Worm (Caenorhabditis elegans) whole organism, L2 larva: ENCODE measurements around the gene nrx-1.

Source experiments
- C34F6.9 ChIP-seq: fragments of 150-350 bp; optimal IDR thresholded peaks from 2 replicates; lab custom pipeline; 2014; ENCODE audit warnings: missing biosample characterization, missing genetic modification characterization
- F13H6.1 ChIP-seq: sonication (generic microtip); optimal IDR thresholded peaks from 2 replicates; lab custom pipeline; 2016; ENCODE audit warnings: missing genetic modification characterization, missing compliant biosample characterization
- R02D3.7 ChIP-seq: fragments of 150-350 bp; optimal IDR thresholded peaks from 2 replicates; lab custom pipeline; 2014; ENCODE audit warnings: missing biosample characterization, missing genetic modification characterization
- Y55F3AM.14 ChIP-seq: fragments of 200-800 bp; sonication (Bioruptor generic); optimal IDR thresholded peaks from 2 replicates; lab custom pipeline; 2018; ENCODE audit warnings: mild to moderate bottlenecking, missing genetic modification characterization, missing compliant biosample characterization
- ZK546.5 ChIP-seq: sonication (generic microtip); optimal IDR thresholded peaks from 2 replicates; lab custom pipeline; 2017; ENCODE audit warnings: missing biosample characterization, missing genetic modification characterization
- aly-2 ChIP-seq: fragments of 150-350 bp; optimal IDR thresholded peaks from 2 replicates; lab custom pipeline; 2014; ENCODE audit warnings: missing biosample characterization, missing genetic modification characterization
- ama-1 ChIP-seq: fragments of 150-350 bp; optimal IDR thresholded peaks from 2 replicates; lab custom pipeline; 2018; ENCODE audit warnings: inconsistent platforms
- blmp-1 ChIP-seq: sonication (generic microtip); optimal IDR thresholded peaks from 2 replicates; lab custom pipeline; 2017; ENCODE audit warnings: missing genetic modification characterization, mild to moderate bottlenecking, missing compliant biosample characterization, antibody characterized with exemption, moderate library complexity; ENCODE audit not compliant: insufficient read depth
- ceh-16 ChIP-seq: fragments of 150-350 bp; optimal IDR thresholded peaks from 2 replicates; lab custom pipeline; 2014; ENCODE audit warnings: missing biosample characterization, missing genetic modification characterization
- ceh-82 ChIP-seq: fragments of 150-350 bp; optimal IDR thresholded peaks from 2 replicates; lab custom pipeline; 2014; ENCODE audit warnings: missing biosample characterization, missing genetic modification characterization
- crh-2 ChIP-seq: sonication (generic microtip); optimal IDR thresholded peaks from 2 replicates; lab custom pipeline; 2017; ENCODE audit warnings: missing biosample characterization, missing genetic modification characterization
- dmd-4 ChIP-seq: sonication (generic microtip); optimal IDR thresholded peaks from 2 replicates; lab custom pipeline; 2017; ENCODE audit warnings: missing biosample characterization, missing genetic modification characterization
- egl-27 ChIP-seq: sonication (generic microtip); optimal IDR thresholded peaks from 3 replicates; lab custom pipeline; 2017; ENCODE audit warnings: missing biosample characterization, missing genetic modification reagents, missing genetic modification characterization
- elt-1 ChIP-seq: fragments of 150-350 bp; optimal IDR thresholded peaks from 2 replicates; lab custom pipeline; 2014; ENCODE audit warnings: missing biosample characterization, missing genetic modification characterization
- fos-1 ChIP-seq: fragments of 150-350 bp; optimal IDR thresholded peaks from 2 replicates; lab custom pipeline; 2014; ENCODE audit warnings: missing biosample characterization, missing genetic modification characterization
- gmeb-1 ChIP-seq: fragments of 150-350 bp; optimal IDR thresholded peaks from 2 replicates; lab custom pipeline; 2014; ENCODE audit warnings: missing biosample characterization, missing genetic modification characterization
- lin-11 ChIP-seq: fragments of 150-350 bp; sonication (generic microtip); optimal IDR thresholded peaks from 2 replicates; lab custom pipeline; 2014; ENCODE audit warnings: missing biosample characterization, missing genetic modification characterization, inconsistent platforms, mixed read lengths
- lin-39 ChIP-seq: fragments of 150-350 bp; optimal IDR thresholded peaks from 2 replicates; lab custom pipeline; 2014; ENCODE audit warnings: missing biosample characterization, missing genetic modification reagents, missing genetic modification characterization
- lsy-2 ChIP-seq, 2 experiments: fragments of 150-350 bp in 1 of 2; sonication (generic microtip) in 1 of 2; optimal IDR thresholded peaks; 2 replicates each; lab custom pipeline; 2014 to 2017; ENCODE audit warnings: missing biosample characterization in 2 of 2, missing genetic modification characterization in 2 of 2
- mab-5 ChIP-seq: fragments of 150-350 bp; optimal IDR thresholded peaks from 2 replicates; lab custom pipeline; 2014; ENCODE audit warnings: missing biosample characterization, missing genetic modification characterization
- mbf-1 ChIP-seq: sonication (generic microtip); optimal IDR thresholded peaks from 2 replicates; lab custom pipeline; 2017; ENCODE audit warnings: missing biosample characterization, missing genetic modification characterization
- mdl-1 ChIP-seq, 2 experiments: fragments of 150-350 bp in 1 of 2; sonication (generic microtip) in 1 of 2; optimal IDR thresholded peaks; 2 replicates each; lab custom pipeline; 2017; ENCODE audit warnings: missing biosample characterization in 2 of 2, missing genetic modification characterization in 2 of 2
- nhr-10 ChIP-seq: sonication (generic microtip); optimal IDR thresholded peaks from 2 replicates; lab custom pipeline; 2017; ENCODE audit warnings: missing biosample characterization, missing genetic modification characterization
- nhr-11 ChIP-seq: fragments of 150-350 bp; optimal IDR thresholded peaks from 2 replicates; lab custom pipeline; 2014; ENCODE audit warnings: missing biosample characterization, missing genetic modification characterization
- nhr-129 ChIP-seq: fragments of 150-350 bp; optimal IDR thresholded peaks from 2 replicates; lab custom pipeline; 2014; ENCODE audit warnings: missing biosample characterization, missing genetic modification characterization
- nhr-21 ChIP-seq: fragments of 150-350 bp; optimal IDR thresholded peaks from 2 replicates; lab custom pipeline; 2014; ENCODE audit warnings: missing biosample characterization, missing genetic modification characterization
- nhr-23 ChIP-seq: fragments of 150-350 bp; optimal IDR thresholded peaks from 2 replicates; lab custom pipeline; 2014; ENCODE audit warnings: missing biosample characterization, missing genetic modification reagents, missing genetic modification characterization
- nhr-237 ChIP-seq: fragments of 150-350 bp; optimal IDR thresholded peaks from 2 replicates; lab custom pipeline; 2014; ENCODE audit warnings: missing biosample characterization, missing genetic modification characterization
- nhr-25 ChIP-seq: fragments of 150-350 bp; sonication (generic microtip); optimal IDR thresholded peaks from 3 replicates; lab custom pipeline; 2014; ENCODE audit warnings: missing biosample characterization, missing genetic modification characterization
- nhr-6 ChIP-seq: fragments of 150-350 bp; optimal IDR thresholded peaks from 2 replicates; lab custom pipeline; 2014; ENCODE audit warnings: missing biosample characterization, missing genetic modification characterization
- nhr-77 ChIP-seq: fragments of 150-350 bp; optimal IDR thresholded peaks from 2 replicates; lab custom pipeline; 2014; ENCODE audit warnings: missing biosample characterization, missing genetic modification characterization
- peb-1 ChIP-seq: fragments of 150-350 bp; optimal IDR thresholded peaks from 2 replicates; lab custom pipeline; 2014; ENCODE audit warnings: missing biosample characterization, missing genetic modification characterization
- sem-4 ChIP-seq: fragments of 150-350 bp; optimal IDR thresholded peaks from 2 replicates; lab custom pipeline; 2014; ENCODE audit warnings: missing biosample characterization, missing genetic modification reagents, missing genetic modification characterization
- skn-1 ChIP-seq: sonication (generic microtip); optimal IDR thresholded peaks from 2 replicates; lab custom pipeline; 2017; ENCODE audit warnings: missing biosample characterization, missing genetic modification characterization
- sma-3 ChIP-seq: sonication (generic microtip); optimal IDR thresholded peaks from 2 replicates; lab custom pipeline; 2016; ENCODE audit warnings: missing genetic modification reagents, missing genetic modification characterization, missing compliant biosample characterization
- sma-9 ChIP-seq, 2 experiments: fragments of 150-350 bp in 1 of 2; sonication (generic microtip) in 1 of 2; optimal IDR thresholded peaks; 2 replicates each; lab custom pipeline; 2014 to 2016; ENCODE audit warnings: missing genetic modification characterization in 2 of 2, mild to moderate bottlenecking in 1 of 2, missing biosample characterization in 1 of 2, missing compliant biosample characterization in 1 of 2, missing genetic modification reagents in 1 of 2, moderate library complexity in 1 of 2
- unc-39 ChIP-seq: fragments of 150-350 bp; optimal IDR thresholded peaks from 2 replicates; lab custom pipeline; 2014; ENCODE audit warnings: missing biosample characterization, missing genetic modification characterization
- unc-55 ChIP-seq: fragments of 150-350 bp; sonication (generic microtip); optimal IDR thresholded peaks from 3 replicates; lab custom pipeline; 2014; ENCODE audit warnings: missing biosample characterization, missing genetic modification reagents, missing genetic modification characterization
- zag-1 ChIP-seq: fragments of 150-350 bp; optimal IDR thresholded peaks from 2 replicates; lab custom pipeline; 2014; ENCODE audit warnings: missing biosample characterization, missing genetic modification characterization
- ztf-1 ChIP-seq: fragments of 200-800 bp; sonication (Bioruptor generic); conservative IDR thresholded peaks from 2 replicates; pipeline ENCODE4 v1.3.6; 2022; ENCODE audit warnings: missing genetic modification characterization, missing compliant biosample characterization

nrx-1 gene

DNA sequence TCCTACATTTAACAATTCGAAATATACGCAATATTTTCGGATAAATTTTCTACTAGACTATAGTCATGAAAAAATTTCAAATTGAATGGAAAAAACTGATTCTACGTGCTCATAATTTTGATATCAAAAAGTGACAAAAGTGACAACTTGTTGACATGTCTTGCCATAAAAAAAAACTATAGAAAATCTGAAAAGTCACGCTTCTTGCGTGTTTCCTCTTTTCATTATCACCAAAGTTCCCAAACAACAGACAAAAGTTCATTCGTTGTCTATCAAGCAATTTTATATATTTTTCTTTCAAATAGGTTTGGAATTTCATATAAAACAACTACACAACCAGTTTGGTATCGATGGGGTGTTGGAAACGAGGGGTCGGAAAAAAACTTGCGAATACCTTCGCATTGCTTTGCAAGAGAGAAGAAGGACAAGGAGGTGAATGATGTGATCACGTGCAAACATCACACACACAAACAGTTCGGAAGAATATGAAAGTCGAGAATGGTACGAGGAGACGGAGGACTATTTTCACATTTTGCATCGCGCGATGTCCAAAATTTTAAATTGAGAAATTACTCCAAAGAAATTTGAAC is 34.3 kb downstream of the nrx-1 start:
- TF ChIP-seq zag-1 (tag; lab: Kevin White, UChicago) = no peak
- peak; percentile 56 for TF ChIP-seq nhr-25 (tag; lab: Kevin White, UChicago)
- no peak for TF ChIP-seq aly-2 (tag; lab: Kevin White, UChicago)
- TF ChIP-seq ceh-16 (tag; lab: Kevin White, UChicago) = no peak
- no peak for TF ChIP-seq egl-27 (tag; lab: Kevin White, UChicago)
- no peak for TF ChIP-seq elt-1 (tag; lab: Kevin White, UChicago)
- no peak for TF ChIP-seq nhr-21
- no peak for TF ChIP-seq nhr-6
- TF ChIP-seq sma-3 (GFP tag; lab: Kevin White, UChicago) = no peak
- TF ChIP-seq ztf-1 (GFP tag; lab: Robert Waterston, UW) = no peak
- TF ChIP-seq nhr-129 (tag; lab: Kevin White, UChicago) = peak; percentile 47
- TF ChIP-seq sma-9 (GFP tag; optimal IDR thresholded peaks at IDR 0.05; lab: Kevin White, UChicago) = no peak
- TF ChIP-seq sma-9 (tag; optimal IDR thresholded peaks at IDR 0.05; lab: Kevin White, UChicago) = no peak
- no peak for TF ChIP-seq lsy-2 (tag; optimal IDR thresholded peaks at IDR 0.05; lab: Kevin White, UChicago)
- no peak for TF ChIP-seq mbf-1 (tag; lab: Kevin White, UChicago)
- TF ChIP-seq unc-55 (GFP tag; lab: Kevin White, UChicago) = no peak
- no peak for TF ChIP-seq fos-1 (tag; lab: Kevin White, UChicago)
- peak; percentile 18 for TF ChIP-seq F13H6.1
- no peak for TF ChIP-seq nhr-77

DNA sequence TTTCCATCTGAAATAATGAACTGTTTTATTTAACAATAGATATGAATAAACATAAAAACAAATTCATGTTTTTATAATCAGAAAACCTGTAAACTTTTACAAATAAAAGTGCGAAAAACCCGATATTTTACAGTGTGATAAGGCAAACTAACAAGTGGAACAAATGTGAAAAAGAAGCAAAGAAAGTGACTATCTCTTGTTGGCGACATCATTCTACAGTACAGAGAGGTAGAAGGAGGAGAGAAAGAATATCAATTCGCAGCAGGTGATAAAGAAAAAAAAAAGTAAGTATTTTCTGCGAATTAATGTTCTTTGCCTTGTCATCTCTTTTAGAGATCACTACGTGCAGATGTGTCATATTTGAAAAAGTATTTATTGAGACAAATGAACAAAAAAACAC is 35.0 kb downstream of the nrx-1 start:
- no peak for TF ChIP-seq mdl-1 (tag; optimal IDR thresholded peaks at IDR 0.05; lab: Kevin White, UChicago)
- TF ChIP-seq ceh-82 (tag; lab: Kevin White, UChicago) = no peak
- TF ChIP-seq nhr-10 = no peak
- no peak for TF ChIP-seq skn-1 (tag; lab: Kevin White, UChicago)
- TF ChIP-seq ZK546.5 (tag; lab: Kevin White, UChicago) = no peak
- no peak for TF ChIP-seq elt-1 (tag; lab: Kevin White, UChicago)
- TF ChIP-seq blmp-1 (tag; lab: Kevin White, UChicago) = peak; percentile 44
- TF ChIP-seq F13H6.1 = peak; percentile 11
- no peak for TF ChIP-seq unc-39 (tag; lab: Kevin White, UChicago)
- no peak for TF ChIP-seq nhr-21
- TF ChIP-seq nhr-23 (tag; lab: Kevin White, UChicago) = no peak
- peak; percentile 3 for TF ChIP-seq C34F6.9 (tag; lab: Kevin White, UChicago)
- TF ChIP-seq nhr-237 (tag; lab: Kevin White, UChicago) = no peak
- peak; percentile 94 for TF ChIP-seq fos-1 (tag; lab: Kevin White, UChicago)
- TF ChIP-seq dmd-4 (tag; lab: Kevin White, UChicago) = no peak
- TF ChIP-seq lin-39 (tag; lab: Kevin White, UChicago) = no peak
- no peak for TF ChIP-seq nhr-11 (tag; lab: Kevin White, UChicago)
- TF ChIP-seq gmeb-1 (tag; lab: Kevin White, UChicago) = peak; percentile 24
- peak; percentile 18 for TF ChIP-seq nhr-25 (tag; lab: Kevin White, UChicago)
- no peak for TF ChIP-seq ama-1 (lab: Kevin White, UChicago)
- TF ChIP-seq Y55F3AM.14 (GFP tag; lab: Kevin White, UChicago) = peak; percentile 66
- TF ChIP-seq sma-3 (GFP tag; lab: Kevin White, UChicago) = peak; percentile 17
- no peak for TF ChIP-seq sem-4
- TF ChIP-seq mab-5 (tag; lab: Kevin White, UChicago) = no peak
- no peak for TF ChIP-seq crh-2 (tag; lab: Kevin White, UChicago)
- TF ChIP-seq zag-1 (tag; lab: Kevin White, UChicago) = no peak
- TF ChIP-seq lin-11 (tag; lab: Kevin White, UChicago) = no peak
- TF ChIP-seq egl-27 (tag; lab: Kevin White, UChicago) = no peak
- peak; percentile 77 for TF ChIP-seq sma-9 (GFP tag; optimal IDR thresholded peaks at IDR 0.05; lab: Kevin White, UChicago)
- no peak for TF ChIP-seq sma-9 (tag; optimal IDR thresholded peaks at IDR 0.05; lab: Kevin White, UChicago)
- no peak for TF ChIP-seq ceh-16 (tag; lab: Kevin White, UChicago)
- TF ChIP-seq ztf-1 (GFP tag; lab: Robert Waterston, UW) = no peak
- TF ChIP-seq peb-1 (tag; lab: Kevin White, UChicago) = no peak
- no peak for TF ChIP-seq R02D3.7 (tag; lab: Kevin White, UChicago)
- TF ChIP-seq nhr-6 = no peak
- TF ChIP-seq mbf-1 (tag; lab: Kevin White, UChicago) = no peak
